Worm (Caenorhabditis elegans) whole organism, L3 larva: ENCODE measurements around the gene Y32B12A.5.

ENCODE experiments used
- ZK546.5 ChIP-seq: sonication (generic microtip); optimal IDR thresholded peaks from 2 replicates; lab custom pipeline; 2017; ENCODE audit warnings: missing biosample characterization, missing genetic modification characterization
- egl-27 ChIP-seq: sonication (generic microtip); optimal IDR thresholded peaks from 4 replicates; lab custom pipeline; 2017; ENCODE audit warnings: missing biosample characterization, missing genetic modification reagents, missing genetic modification characterization
- nfya-1 ChIP-seq: sonication (generic microtip); optimal IDR thresholded peaks from 2 replicates; lab custom pipeline; 2017; ENCODE audit warnings: missing genetic modification characterization, mild to moderate bottlenecking, missing compliant biosample characterization, antibody characterized with exemption, moderate library complexity; ENCODE audit not compliant: insufficient read depth
- sea-2 ChIP-seq: fragments of 150-350 bp; sonication (generic microtip); optimal IDR thresholded peaks from 4 replicates; lab custom pipeline; 2014; ENCODE audit warnings: missing biosample characterization, missing genetic modification reagents, missing genetic modification characterization
- skn-1 ChIP-seq: fragments of 150-350 bp; optimal IDR thresholded peaks from 2 replicates; lab custom pipeline; 2014; ENCODE audit warnings: missing biosample characterization, missing genetic modification characterization
- ztf-4 ChIP-seq: fragments of 150-350 bp; optimal IDR thresholded peaks from 2 replicates; lab custom pipeline; 2014; ENCODE audit warnings: missing biosample characterization, missing genetic modification characterization

- TF ChIP-seq ztf-4 (tag; lab: Kevin White, UChicago) = no peak
- no peak for TF ChIP-seq sea-2 (GFP tag; lab: Kevin White, UChicago)
- TF ChIP-seq skn-1 (tag; lab: Kevin White, UChicago) = no peak
- no peak for TF ChIP-seq ZK546.5 (tag; lab: Kevin White, UChicago)
- TF ChIP-seq egl-27 (tag; lab: Kevin White, UChicago) = no peak
- no peak for TF ChIP-seq nfya-1
Measured at ce11 chrV:16479275-16479674, 8.1 kb downstream of the Y32B12A.5 start, which contains the start of gene T08G3.11.
